Fruit fly (Drosophila melanogaster): ENCODE data around the gene wkd.

wkd gene

DNA sequence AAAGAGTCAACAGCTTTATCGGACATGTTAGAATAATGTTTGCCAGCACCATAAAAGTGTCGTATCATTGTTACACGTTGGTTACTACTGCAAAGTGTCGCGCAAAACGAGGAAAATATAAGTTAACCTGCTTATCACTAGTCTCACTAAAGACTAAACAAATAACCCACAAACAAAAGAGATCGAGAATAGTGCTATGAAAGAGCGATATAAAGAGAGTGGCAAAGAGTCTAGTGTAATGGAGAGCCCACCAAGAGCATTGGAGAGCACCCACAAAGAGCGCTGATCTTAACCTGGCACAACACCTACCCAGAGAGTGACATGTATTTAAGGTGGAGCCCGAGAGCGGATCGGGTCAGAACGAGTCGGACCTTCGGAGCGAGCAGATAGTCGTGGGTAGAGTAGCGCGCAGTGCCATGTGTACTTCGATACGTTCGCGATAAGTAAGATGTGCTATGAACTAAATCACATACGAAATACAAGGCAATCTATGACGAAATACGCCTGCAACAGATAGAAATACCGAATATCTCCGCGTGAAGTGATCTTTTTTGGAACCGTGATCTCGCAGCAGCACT, 12.4 kb upstream of the wkd start, which contains the start of gene Mrp4 (continued):
- TF ChIP-seq salm (tag; optimal IDR thresholded peaks at IDR 0.05) (peak; percentile 71), Blimp-1 (GFP tag; optimal IDR thresholded peaks at IDR 0.05) (no peak), Oli (tag; optimal IDR thresholded peaks at IDR 0.05) (no peak), chm (GFP tag; IDR thresholded peaks at IDR 0.05) (peak; percentile 88), sima (GFP tag; optimal IDR thresholded peaks at IDR 0.05) (no peak), CG14860 (GFP tag; IDR thresholded peaks at IDR 0.05; ENCODE audit: partially characterized antibody) (no peak), CG11093 (GFP tag; IDR thresholded peaks at IDR 0.05) (no peak), z (GFP tag; IDR thresholded peaks at IDR 0.05) (peak; percentile 57; the same call in 2 of the 3 replicates), maf-S (GFP tag; optimal IDR thresholded peaks at IDR 0.05) (no peak), GATAe (GFP tag; conservative IDR thresholded peaks at IDR 0.05) (no peak), Ets65A (GFP tag) (no peak), BEAF-32 (GFP tag; optimal IDR thresholded peaks at IDR 0.05) (no peak), Camta (GFP tag; optimal IDR thresholded peaks at IDR 0.05) (no peak), twi (tag; optimal IDR thresholded peaks at IDR 0.05) (no peak), CG1603 (tag; optimal IDR thresholded peaks at IDR 0.05) (no peak), CG16779 (GFP tag; IDR thresholded peaks at IDR 0.05) (0 out of 2 replicates have a peak, but pooled peaks have one; percentile 45), wor (GFP tag; IDR thresholded peaks at IDR 0.05) (no peak), ken (GFP tag; IDR thresholded peaks at IDR 0.05) (no peak), cas (GFP tag; IDR thresholded peaks at IDR 0.05) (no peak), CG18262 (tag; optimal IDR thresholded peaks at IDR 0.05) (peak; percentile 7), bcd (GFP tag; optimal IDR thresholded peaks at IDR 0.05) (no peak), CG14965 (GFP tag; optimal IDR thresholded peaks at IDR 0.05; ENCODE audit: borderline replicate concordance) (no peak), croc (GFP tag; conservative IDR thresholded peaks at IDR 0.05) (no peak), pros (GFP tag; optimal IDR thresholded peaks at IDR 0.05) (peak; percentile 7), Fer2 (tag; optimal IDR thresholded peaks at IDR 0.05) (no peak), Gug (GFP tag; IDR thresholded peaks at IDR 0.05) (peak; percentile 46; the same call in 1 of the 4 replicates), CG11560 (tag; IDR thresholded peaks at IDR 0.05) (no peak), oc (tag; optimal IDR thresholded peaks at IDR 0.05) (peak; percentile 19), HHEX (GFP tag; optimal IDR thresholded peaks at IDR 0.05) (peak; percentile 32), ftz-f1 (GFP tag; optimal IDR thresholded peaks at IDR 0.05) (peak; percentile 93), rib (GFP tag; IDR thresholded peaks at IDR 0.05) (peak; percentile 65; the same call in 1 of the 2 replicates), CG6813 (GFP tag; optimal IDR thresholded peaks at IDR 0.05) (peak; percentile 55), CG13894 (tag; optimal IDR thresholded peaks at IDR 0.05) (peak; percentile 29), cato (GFP tag; optimal IDR thresholded peaks at IDR 0.05; ENCODE audit: borderline replicate concordance) (no peak), dmrt11E (tag; optimal IDR thresholded peaks at IDR 0.05) (no peak), CG16813 (GFP tag; IDR thresholded peaks at IDR 0.05; ENCODE audit: partially characterized antibody) (0 out of 3 replicates have a peak, but pooled peaks have one; percentile 21), CG17612 (GFP tag; IDR thresholded peaks at IDR 0.05) (no peak), CG17802 (tag; optimal IDR thresholded peaks at IDR 0.05) (no peak), CG6683 (GFP tag; optimal IDR thresholded peaks at IDR 0.05) (no peak), otp (GFP tag; IDR thresholded peaks at IDR 0.05) (peak; percentile 53; the same call in 2 of the 3 replicates), CG15696 (tag; optimal IDR thresholded peaks at IDR 0.05) (no peak), CrebB (tag; optimal IDR thresholded peaks at IDR 0.05) (peak; percentile 84), CkIIα-i1 (GFP tag; IDR thresholded peaks at IDR 0.05) (no peak; the same call in 1 of the 2 replicates), CHES-1-like (GFP tag; optimal IDR thresholded peaks at IDR 0.05) (no peak), en (GFP tag; optimal IDR thresholded peaks at IDR 0.05) (no peak), Nf-YB (GFP tag; optimal IDR thresholded peaks at IDR 0.05) (no peak), sens-2 (GFP tag; IDR thresholded peaks at IDR 0.05) (peak; percentile 6; the same call in 1 of the 2 replicates), Fer1 (GFP tag; optimal IDR thresholded peaks at IDR 0.05) (peak; percentile 58), Rx (GFP tag; IDR thresholded peaks at IDR 0.05) (no peak), CG13296 (GFP tag; optimal IDR thresholded peaks at IDR 0.05) (peak; percentile 80)

Data from whole organism, embryonic.